Fruit fly (Drosophila melanogaster) whole organism, adult: ENCODE measurements around the gene CG13476.

ENCODE experiments used
- CG11617 ChIP-seq: fragments of 200-800 bp; sonication (Bioruptor generic); optimal IDR thresholded peaks from 2 replicates; lab custom pipeline; 2017; ENCODE audit warnings: mild to moderate bottlenecking, missing biosample characterization, missing genetic modification reagents, missing genetic modification characterization
- CG12768 ChIP-seq: fragments of 200-800 bp; sonication (Bioruptor generic); optimal IDR thresholded peaks from 2 replicates; lab custom pipeline; 2017; ENCODE audit warnings: missing biosample characterization, missing genetic modification characterization, mild to moderate bottlenecking, moderate library complexity, missing genetic modification reagents
- CG14711 ChIP-seq: fragments of 200-800 bp; sonication (Bioruptor generic); optimal IDR thresholded peaks from 2 replicates; lab custom pipeline; 2018; ENCODE audit warnings: missing biosample characterization, mild to moderate bottlenecking, missing genetic modification characterization, moderate library complexity
- CG1620 ChIP-seq: fragments of 200-800 bp; sonication (Bioruptor generic); optimal IDR thresholded peaks from 2 replicates; lab custom pipeline; 2016; ENCODE audit warnings: missing biosample characterization, missing genetic modification characterization
- CG33017 ChIP-seq: fragments of 200-800 bp; sonication (Bioruptor generic); optimal IDR thresholded peaks from 2 replicates; lab custom pipeline; 2018; ENCODE audit warnings: missing biosample characterization, mild to moderate bottlenecking, missing genetic modification characterization, moderate library complexity
- CG5204 ChIP-seq: fragments of 200-800 bp; sonication (Bioruptor generic); optimal IDR thresholded peaks from 2 replicates; lab custom pipeline; 2016; ENCODE audit warnings: missing biosample characterization, missing genetic modification characterization
- CG7045 ChIP-seq: fragments of 200-800 bp; sonication (Bioruptor generic); optimal IDR thresholded peaks from 2 replicates; lab custom pipeline; 2017; ENCODE audit warnings: missing biosample characterization, mild to moderate bottlenecking, missing genetic modification characterization
- CG7101 ChIP-seq: fragments of 200-800 bp; sonication (Bioruptor generic); optimal IDR thresholded peaks from 2 replicates; lab custom pipeline; 2018; ENCODE audit warnings: missing biosample characterization, mild to moderate bottlenecking, missing genetic modification characterization, moderate library complexity
- Clk ChIP-seq: fragments of 200-800 bp; sonication (Bioruptor generic); optimal IDR thresholded peaks from 2 replicates; lab custom pipeline; 2017; ENCODE audit warnings: missing biosample characterization, missing genetic modification characterization
- Crg-1 ChIP-seq: fragments of 200-800 bp; sonication (Bioruptor generic); optimal IDR thresholded peaks from 2 replicates; lab custom pipeline; 2016; ENCODE audit warnings: missing biosample characterization, missing genetic modification characterization
- Hr96 ChIP-seq: fragments of 200-800 bp; sonication (Bioruptor generic); optimal IDR thresholded peaks from 2 replicates; lab custom pipeline; 2016; ENCODE audit warnings: missing biosample characterization, missing genetic modification characterization
- Mnt ChIP-seq: fragments of 200-800 bp; sonication (Bioruptor generic); optimal IDR thresholded peaks from 2 replicates; lab custom pipeline; 2016; ENCODE audit warnings: missing biosample characterization, mild to moderate bottlenecking, missing genetic modification characterization
- bab1 ChIP-seq: fragments of 200-800 bp; sonication (Bioruptor generic); optimal IDR thresholded peaks from 3 replicates; lab custom pipeline; 2019; ENCODE audit warnings: missing biosample characterization, mild to moderate bottlenecking, missing genetic modification characterization, moderate library complexity
- cic ChIP-seq: fragments of 200-800 bp; sonication (Bioruptor generic); optimal IDR thresholded peaks from 2 replicates; lab custom pipeline; 2017; ENCODE audit warnings: missing biosample characterization, mild to moderate bottlenecking, missing genetic modification characterization, moderate library complexity
- cnc ChIP-seq, 2 experiments: fragments of >200 bp; optimal IDR thresholded peaks; 2 replicates each; lab custom pipeline; 2017
- kay ChIP-seq: fragments of 200-800 bp; sonication (Bioruptor generic); peaks from one replicate; lab custom pipeline; 2016; ENCODE audit warnings: missing biosample characterization, missing genetic modification characterization, borderline replicate concordance
- ovo ChIP-seq: fragments of 200-800 bp; sonication (Bioruptor generic); optimal IDR thresholded peaks from 2 replicates; lab custom pipeline; 2016; ENCODE audit warnings: missing biosample characterization, missing genetic modification characterization
- pad ChIP-seq: fragments of 200-800 bp; sonication (Bioruptor generic); optimal IDR thresholded peaks from 3 replicates; lab custom pipeline; 2017; ENCODE audit warnings: missing biosample characterization, missing genetic modification characterization, mild to moderate bottlenecking, moderate library complexity, missing genetic modification reagents
- tj ChIP-seq: fragments of 200-800 bp; sonication (Bioruptor generic); optimal IDR thresholded peaks from 3 replicates; lab custom pipeline; 2017; ENCODE audit warnings: missing biosample characterization, mild to moderate bottlenecking, missing genetic modification characterization, moderate library complexity
- toe ChIP-seq: fragments of 200-800 bp; sonication (Bioruptor generic); optimal IDR thresholded peaks from 2 replicates; lab custom pipeline; 2016; ENCODE audit warnings: missing biosample characterization, missing genetic modification characterization

Gene CG13476

DNA sequence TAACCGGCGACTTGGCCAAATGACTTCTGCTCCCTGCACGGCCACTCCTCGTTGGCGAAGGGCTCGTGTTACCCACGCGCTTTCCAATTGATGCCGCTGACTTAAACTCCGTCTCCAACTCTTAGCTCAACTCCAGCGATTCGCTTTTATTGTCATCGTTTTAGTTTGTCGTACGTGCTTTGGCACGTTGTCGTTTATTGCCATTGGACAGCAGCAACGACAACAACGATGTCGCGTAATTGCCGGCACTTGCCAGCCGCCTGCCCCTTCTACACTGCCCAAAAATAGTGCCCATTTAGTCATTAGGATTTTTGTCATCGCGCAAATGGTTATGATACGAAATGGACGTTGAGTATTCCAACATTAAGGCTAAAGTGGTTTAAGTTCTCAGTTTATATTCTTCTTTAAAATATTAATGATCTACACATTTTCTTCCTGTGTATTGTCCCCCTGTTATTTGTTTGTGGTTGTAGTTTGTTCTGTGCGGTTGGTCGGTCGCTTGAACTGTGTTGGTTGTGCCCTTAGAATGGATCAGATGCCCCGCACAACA, 39.4 kb upstream of the CG13476 start:
- TF ChIP-seq CG7101 (tag; lab: Kevin White, UChicago) (peak; percentile 9), cnc (optimal IDR thresholded peaks at IDR 0.05; lab: Kevin White, UChicago) (no peak), kay (no peak), CG14711 (peak; percentile 39), bab1 (GFP tag; lab: Kevin White, UChicago) (peak; percentile 16), CG1620 (GFP tag; lab: Kevin White, UChicago) (no peak), cic (GFP tag; lab: Kevin White, UChicago) (no peak)

DNA sequence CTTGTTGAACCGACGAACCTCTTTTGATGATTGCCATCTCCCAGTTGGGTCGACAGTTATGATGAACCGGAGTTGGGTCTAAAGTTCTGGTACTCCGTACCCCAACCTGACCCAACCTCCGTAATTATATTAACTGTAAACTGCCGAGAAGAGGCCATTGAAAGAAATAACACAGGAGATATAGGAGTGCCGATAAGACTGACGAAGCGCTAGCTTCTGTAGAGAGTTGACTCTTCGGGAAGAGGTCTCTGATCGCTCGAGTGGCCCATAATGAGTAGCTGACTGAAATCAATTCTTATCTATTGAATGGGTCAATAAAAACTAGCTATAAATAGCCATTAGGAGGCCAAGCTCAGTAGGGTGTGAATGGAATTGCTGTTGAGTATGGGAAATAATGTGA, 36.6 kb upstream of the CG13476 start:
- TF ChIP-seq Hr96 (GFP tag; lab: Kevin White, UChicago) (no peak), CG7045 (GFP tag; lab: Kevin White, UChicago) (no peak), cic (GFP tag; lab: Kevin White, UChicago) (no peak), CG11617 (GFP tag; lab: Kevin White, UChicago) (no peak), ovo (no peak), pad (GFP tag; lab: Kevin White, UChicago) (no peak), CG1620 (GFP tag; lab: Kevin White, UChicago) (no peak), CG33017 (tag; lab: Kevin White, UChicago) (no peak), CG14711 (no peak)

DNA sequence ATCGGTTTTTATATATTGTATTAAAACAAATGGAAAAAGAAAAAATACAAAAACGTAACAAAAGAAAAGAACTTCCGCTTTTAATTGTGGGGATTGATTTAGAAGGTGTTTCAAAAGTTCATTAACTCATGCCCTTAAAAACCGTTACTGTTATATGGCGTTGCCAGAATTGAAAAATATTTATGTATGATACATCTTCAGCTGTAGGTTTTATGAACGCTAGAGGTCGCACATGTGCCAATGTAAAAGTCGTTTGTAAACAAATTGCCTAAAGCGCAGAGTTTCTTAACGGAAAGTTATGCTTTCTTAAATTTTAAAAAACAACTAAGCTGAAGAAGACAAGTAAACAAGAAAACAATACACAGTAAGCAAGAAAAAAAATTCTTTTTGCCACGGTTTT, 33.7 kb upstream of the CG13476 start:
- peak; percentile 41 for TF ChIP-seq kay
- no peak for TF ChIP-seq CG7101 (tag; lab: Kevin White, UChicago)

DNA sequence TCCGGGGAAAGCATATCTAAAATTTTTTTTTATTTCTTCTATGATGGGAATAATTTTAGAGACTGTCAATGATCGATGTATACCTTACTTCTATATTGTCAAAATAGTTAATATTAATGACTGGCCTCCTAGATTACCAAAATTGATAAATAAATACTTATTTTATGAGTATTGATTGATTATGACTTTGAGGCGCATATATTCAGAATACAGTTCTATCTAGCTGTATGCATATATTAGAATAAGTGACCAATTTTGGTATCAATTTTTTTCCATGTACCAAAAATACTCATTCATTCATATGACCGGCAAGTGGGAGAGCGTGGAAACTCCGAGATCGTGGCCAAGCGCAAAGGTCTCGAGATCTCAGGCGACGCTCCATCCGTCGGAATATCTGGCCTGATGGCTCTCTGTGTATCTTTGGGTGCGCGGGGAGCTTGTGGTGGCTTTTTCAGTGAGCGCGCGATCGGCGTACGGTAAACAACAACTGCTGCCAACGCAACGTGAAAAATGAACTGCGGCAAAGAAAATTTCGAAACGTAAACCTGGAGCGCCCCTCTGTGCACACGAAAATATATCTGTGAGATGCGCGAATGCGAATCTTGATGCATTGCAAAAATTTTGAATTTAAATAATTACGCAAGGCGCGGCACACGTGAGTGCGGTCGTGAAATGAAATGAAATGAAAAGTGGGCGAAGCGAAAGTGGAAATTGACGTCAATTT, 32.7 kb upstream of the CG13476 start, which contains the start of the genes CG43121 and ome:
Gene CG43121 (minus strand): TSS at position 51 of the 724 bp plus-strand sequence.
Gene ome (plus strand): TSS at position 453 of the 724 bp plus-strand sequence.
- TF ChIP-seq CG33017 (tag; lab: Kevin White, UChicago), result peak; percentile 15
- peak; percentile 27 for TF ChIP-seq Hr96 (GFP tag; lab: Kevin White, UChicago)
- TF ChIP-seq Clk (GFP tag; lab: Kevin White, UChicago), result peak; percentile 21
- peak; percentile 56 for TF ChIP-seq CG1620 (GFP tag; lab: Kevin White, UChicago)
- TF ChIP-seq CG5204 (GFP tag; lab: Kevin White, UChicago), result peak; percentile 46
- TF ChIP-seq cnc (optimal IDR thresholded peaks at IDR 0.05; lab: Kevin White, UChicago), result no peak
- peak; percentile 34 for TF ChIP-seq pad (GFP tag; lab: Kevin White, UChicago)
- TF ChIP-seq CG7101 (tag; lab: Kevin White, UChicago), result peak; percentile 54
- TF ChIP-seq Mnt (GFP tag; lab: Kevin White, UChicago), result peak; percentile 67
- peak; percentile 78 for TF ChIP-seq Crg-1 (GFP tag; lab: Kevin White, UChicago)
- peak; percentile 68 for TF ChIP-seq CG12768 (GFP tag; lab: Kevin White, UChicago)
- no peak for TF ChIP-seq bab1 (GFP tag; lab: Kevin White, UChicago)
- TF ChIP-seq ovo, result peak; percentile 61
- TF ChIP-seq cic (GFP tag; lab: Kevin White, UChicago), result peak; percentile 89
- TF ChIP-seq tj (GFP tag; lab: Kevin White, UChicago), result peak; percentile 33
- peak; percentile 12 for TF ChIP-seq CG7045 (GFP tag; lab: Kevin White, UChicago)
- TF ChIP-seq kay, result peak; percentile 71
- peak; percentile 6 for TF ChIP-seq CG14711
- peak; percentile 63 for TF ChIP-seq CG11617 (GFP tag; lab: Kevin White, UChicago)
- TF ChIP-seq toe (GFP tag; lab: Kevin White, UChicago), result peak; percentile 63

DNA sequence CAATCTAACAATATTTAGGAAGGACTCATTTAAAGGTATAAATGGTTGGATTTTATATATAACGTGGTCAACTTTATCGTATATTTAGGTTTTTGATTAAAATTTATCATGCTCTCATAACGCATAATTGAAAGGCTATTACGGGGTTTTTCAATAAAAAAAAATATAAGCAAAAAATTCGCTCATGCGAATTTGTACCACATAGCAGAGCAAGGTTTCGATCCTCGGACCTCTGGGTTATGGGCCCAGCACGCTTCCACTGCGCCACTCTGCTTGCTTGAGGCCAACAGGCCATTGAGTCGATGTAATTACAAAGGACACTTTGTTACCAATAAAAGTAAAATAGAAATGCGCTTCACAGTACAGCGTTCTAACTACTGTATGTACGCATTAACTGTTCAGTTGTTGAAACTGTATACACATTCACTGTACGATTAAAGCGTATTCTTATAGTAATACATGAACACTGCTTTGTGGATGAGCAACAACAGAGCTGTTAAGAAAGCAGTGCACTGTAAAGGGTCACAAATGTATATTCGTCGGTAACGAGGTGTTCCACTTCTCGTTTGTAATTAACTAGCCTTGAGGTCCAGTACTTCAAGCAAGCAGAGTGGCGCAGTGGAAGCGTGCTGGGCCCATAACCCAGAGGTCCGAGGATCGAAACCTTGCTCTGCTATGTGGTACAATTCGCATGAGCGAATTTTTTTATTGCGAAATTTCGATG, 31.4 kb upstream of the CG13476 start:
- TF ChIP-seq cic (GFP tag; lab: Kevin White, UChicago) (peak; percentile 14), CG5204 (GFP tag; lab: Kevin White, UChicago) (no peak), cnc (optimal IDR thresholded peaks at IDR 0.05; lab: Kevin White, UChicago) (no peak), bab1 (GFP tag; lab: Kevin White, UChicago) (peak; percentile 64), ovo (no peak), Crg-1 (GFP tag; lab: Kevin White, UChicago) (peak; percentile 12)

DNA sequence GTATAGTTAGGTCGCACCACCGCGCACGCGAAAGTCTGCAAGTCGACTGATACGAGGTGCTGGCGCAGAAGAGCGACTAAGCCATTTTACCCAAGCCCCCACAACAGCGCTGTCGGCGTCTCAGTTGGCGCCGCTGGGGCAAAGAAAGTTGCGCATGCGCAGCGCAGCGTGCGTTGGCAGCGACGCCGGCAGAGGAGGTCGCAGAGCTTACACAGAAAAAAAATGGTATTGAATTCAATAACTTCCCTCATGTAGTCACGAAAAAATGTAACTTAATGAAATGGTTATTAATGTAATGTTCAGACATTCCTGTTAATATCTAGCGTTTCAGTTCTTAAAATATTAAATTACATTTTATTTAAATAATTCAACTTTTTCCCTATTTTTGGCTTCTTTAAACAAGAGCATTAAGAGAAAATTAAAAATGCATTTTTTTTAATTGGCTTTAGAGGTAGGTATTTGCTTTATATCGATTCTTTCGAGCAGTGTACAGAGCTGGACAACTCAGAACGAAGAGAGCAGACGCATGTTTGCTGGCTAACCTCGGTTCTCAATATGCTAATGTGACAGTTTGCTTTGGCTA, 27.1 kb upstream of the CG13476 start, which contains the start of gene CG4914:
Gene CG4914 (minus strand): TSS at position 51 of the 583 bp plus-strand sequence.
- TF ChIP-seq pad (GFP tag; lab: Kevin White, UChicago) (no peak), tj (GFP tag; lab: Kevin White, UChicago) (no peak), Hr96 (GFP tag; lab: Kevin White, UChicago) (no peak), toe (GFP tag; lab: Kevin White, UChicago) (no peak), ovo (no peak), CG12768 (GFP tag; lab: Kevin White, UChicago) (no peak), kay (no peak), CG5204 (GFP tag; lab: Kevin White, UChicago) (no peak), Clk (GFP tag; lab: Kevin White, UChicago) (no peak), CG14711 (no peak), CG1620 (GFP tag; lab: Kevin White, UChicago) (no peak), CG33017 (tag; lab: Kevin White, UChicago) (no peak), CG7045 (GFP tag; lab: Kevin White, UChicago) (no peak), cic (GFP tag; lab: Kevin White, UChicago) (no peak), cnc (optimal IDR thresholded peaks at IDR 0.05; lab: Kevin White, UChicago) (no peak), CG11617 (GFP tag; lab: Kevin White, UChicago) (no peak), Crg-1 (GFP tag; lab: Kevin White, UChicago) (no peak), bab1 (GFP tag; lab: Kevin White, UChicago) (no peak), Mnt (GFP tag; lab: Kevin White, UChicago) (no peak)
